Fruit fly (Drosophila melanogaster) whole organism, embryonic: ENCODE results near the gene CG42271.

Experiments
- CG10321 ChIP-seq: fragments of 200-800 bp; sonication (Bioruptor generic); IDR thresholded peaks from 2 replicates; pipeline ENCODE4 v1.3.6; 2022; ENCODE audit warnings: missing biosample characterization, missing genetic modification characterization
- CG11504 ChIP-seq: fragments of 200-800 bp; sonication (Bioruptor generic); optimal IDR thresholded peaks from 3 replicates; lab custom pipeline; 2019; ENCODE audit warnings: missing biosample characterization, mild to moderate bottlenecking, missing genetic modification characterization, moderate library complexity
- CG11695 ChIP-seq: fragments of 200-800 bp; sonication (Bioruptor generic); IDR thresholded peaks from 3 replicates; pipeline ENCODE4 v1.3.6; 2022; ENCODE audit warnings: missing biosample characterization, missing genetic modification characterization
- CG1233 ChIP-seq: fragments of 200-800 bp; sonication (Bioruptor generic); optimal IDR thresholded peaks from 4 replicates; lab custom pipeline; 2018; ENCODE audit warnings: missing biosample characterization, mild to moderate bottlenecking, missing genetic modification characterization
- CG14014 ChIP-seq: fragments of 200-800 bp; sonication (Bioruptor generic); IDR thresholded peaks from 2 replicates; pipeline ENCODE4 v1.3.6; 2022; ENCODE audit warnings: missing biosample characterization, missing genetic modification characterization
- CG14965 ChIP-seq: fragments of 200-800 bp; sonication (Bioruptor generic); optimal IDR thresholded peaks from 2 replicates; lab custom pipeline; 2016; ENCODE audit warnings: missing biosample characterization, missing genetic modification characterization, borderline replicate concordance
- CG16779 ChIP-seq: fragments of 200-800 bp; sonication (Bioruptor generic); IDR thresholded peaks from 2 replicates; pipeline ENCODE4 v1.3.6; 2022; ENCODE audit warnings: missing biosample characterization, missing genetic modification characterization
- CG16815 ChIP-seq: fragments of 200-800 bp; sonication (Bioruptor generic); optimal IDR thresholded peaks from 3 replicates; lab custom pipeline; 2017; ENCODE audit warnings: missing biosample characterization, mild to moderate bottlenecking, missing genetic modification characterization
- CG17328 ChIP-seq: fragments of 200-800 bp; sonication (Bioruptor generic); IDR thresholded peaks from 2 replicates; pipeline ENCODE4 v1.3.6; 2022; ENCODE audit warnings: missing biosample characterization, missing genetic modification characterization
- CG17912 ChIP-seq: fragments of 200-800 bp; sonication (Bioruptor generic); optimal IDR thresholded peaks from 2 replicates; lab custom pipeline; 2018; ENCODE audit warnings: missing biosample characterization, mild to moderate bottlenecking, missing genetic modification characterization
- CG2129 ChIP-seq: fragments of 200-800 bp; sonication (Bioruptor generic); IDR thresholded peaks from 2 replicates; pipeline ENCODE4 v1.3.6; 2022; ENCODE audit warnings: missing biosample characterization, missing genetic modification characterization; ENCODE audit not compliant: partially characterized antibody
- CG2875 ChIP-seq: fragments of 200-800 bp; sonication (Bioruptor generic); optimal IDR thresholded peaks from 2 replicates; lab custom pipeline; 2017; ENCODE audit warnings: missing biosample characterization, mild to moderate bottlenecking, missing genetic modification characterization, missing genetic modification reagents
- CG43689 ChIP-seq: fragments of 200-800 bp; sonication (Bioruptor generic); IDR thresholded peaks from 2 replicates; pipeline ENCODE4 v1.3.6; 2022; ENCODE audit warnings: missing biosample characterization, missing genetic modification characterization
- CG5953 ChIP-seq: fragments of 200-800 bp; sonication (Bioruptor generic); IDR thresholded peaks from 2 replicates; pipeline ENCODE4 v1.3.6; 2022; ENCODE audit warnings: missing biosample characterization, missing genetic modification characterization
- CG7556 ChIP-seq: fragments of 200-800 bp; sonication (Bioruptor generic); optimal IDR thresholded peaks from 2 replicates; lab custom pipeline; 2017; ENCODE audit warnings: missing biosample characterization, mild to moderate bottlenecking, missing genetic modification characterization
- CG7839 ChIP-seq: fragments of 200-800 bp; sonication (Bioruptor generic); optimal IDR thresholded peaks from 3 replicates; lab custom pipeline; 2018; ENCODE audit warnings: missing biosample characterization, mild to moderate bottlenecking, missing genetic modification characterization, moderate library complexity
- CG8388 ChIP-seq: fragments of 200-800 bp; sonication (Bioruptor generic); optimal IDR thresholded peaks from 2 replicates; lab custom pipeline; 2019; ENCODE audit warnings: missing biosample characterization, mild to moderate bottlenecking, missing genetic modification characterization, moderate library complexity
- Camta ChIP-seq: fragments of 200-800 bp; sonication (Bioruptor generic); optimal IDR thresholded peaks from 2 replicates; lab custom pipeline; 2016; ENCODE audit warnings: missing biosample characterization, missing genetic modification characterization
- Chrac-16 ChIP-seq: fragments of 200-800 bp; sonication (Bioruptor generic); optimal IDR thresholded peaks from 3 replicates; lab custom pipeline; 2016; ENCODE audit warnings: missing biosample characterization, missing genetic modification characterization
- Deaf1 ChIP-seq: fragments of 200-800 bp; optimal IDR thresholded peaks from 3 replicates; lab custom pipeline; 2019; ENCODE audit warnings: missing biosample characterization, mild to moderate bottlenecking, missing genetic modification characterization, moderate library complexity
- Dip3 ChIP-seq: fragments of 200-800 bp; sonication (Bioruptor generic); optimal IDR thresholded peaks from 3 replicates; lab custom pipeline; 2016; ENCODE audit warnings: missing biosample characterization, missing genetic modification characterization
- H2.0 ChIP-seq: fragments of 200-800 bp; sonication (Bioruptor generic); IDR thresholded peaks from 2 replicates; pipeline ENCODE4 v1.3.6; 2022; ENCODE audit warnings: missing biosample characterization, missing genetic modification characterization
- HHEX ChIP-seq: fragments of 200-800 bp; sonication (Bioruptor generic); optimal IDR thresholded peaks from 3 replicates; lab custom pipeline; 2017; ENCODE audit warnings: missing biosample characterization, mild to moderate bottlenecking, missing genetic modification characterization, missing genetic modification reagents
- Hmx ChIP-seq: fragments of 200-800 bp; sonication (Bioruptor generic); optimal IDR thresholded peaks from 2 replicates; lab custom pipeline; 2016; ENCODE audit warnings: missing biosample characterization, missing genetic modification characterization
- Med ChIP-seq: fragments of 200-800 bp; sonication (Bioruptor generic); peaks from one replicate; lab custom pipeline; 2016; ENCODE audit warnings: missing biosample characterization, missing genetic modification characterization, mild to moderate bottlenecking, inconsistent platforms, moderate library complexity
- Meics ChIP-seq: fragments of 200-800 bp; sonication (Bioruptor generic); optimal IDR thresholded peaks from 2 replicates; lab custom pipeline; 2017; ENCODE audit warnings: missing biosample characterization, mild to moderate bottlenecking, missing genetic modification characterization
- Mes4 ChIP-seq: fragments of 200-800 bp; sonication (Bioruptor generic); optimal IDR thresholded peaks from 2 replicates; lab custom pipeline; 2016; ENCODE audit warnings: missing biosample characterization, missing genetic modification characterization
- Oli ChIP-seq: fragments of 200-800 bp; sonication (Bioruptor generic); optimal IDR thresholded peaks from 2 replicates; lab custom pipeline; 2018; ENCODE audit warnings: missing biosample characterization, mild to moderate bottlenecking, missing genetic modification characterization, moderate library complexity
- Pdp1 ChIP-seq, 2 experiments: fragments of 200-800 bp; sonication (Bioruptor generic); optimal IDR thresholded peaks; 3 replicates each; lab custom pipeline; 2016; ENCODE audit warnings: missing biosample characterization in 2 of 2, missing genetic modification characterization in 2 of 2, mild to moderate bottlenecking in 1 of 2, moderate library complexity in 1 of 2
- Ptx1 ChIP-seq: fragments of 200-800 bp; sonication (Bioruptor generic); IDR thresholded peaks from 2 replicates; pipeline ENCODE4 v1.3.6; 2022; ENCODE audit warnings: missing biosample characterization, missing genetic modification characterization
- ab ChIP-seq: fragments of 200-800 bp; sonication (Bioruptor generic); optimal IDR thresholded peaks from 2 replicates; lab custom pipeline; 2016; ENCODE audit warnings: missing biosample characterization, missing genetic modification characterization
- ash1 ChIP-seq: fragments of 200-800 bp; sonication (Bioruptor generic); optimal IDR thresholded peaks from 2 replicates; lab custom pipeline; 2018; ENCODE audit warnings: missing biosample characterization, mild to moderate bottlenecking, missing genetic modification characterization
- cad ChIP-seq: fragments of >200 bp; optimal IDR thresholded peaks from 2 replicates; lab custom pipeline; 2017; ENCODE audit warnings: missing biosample characterization, missing genetic modification characterization
- ci ChIP-seq: fragments of 200-800 bp; sonication (Bioruptor generic); IDR thresholded peaks from 3 replicates; pipeline ENCODE4 v1.3.6; 2022; ENCODE audit warnings: missing biosample characterization, missing genetic modification characterization
- croc ChIP-seq: fragments of 200-800 bp; sonication (Bioruptor generic); conservative IDR thresholded peaks from 3 replicates; pipeline ENCODE4 v1.3.6; 2022; ENCODE audit warnings: missing biosample characterization, missing genetic modification characterization
- da ChIP-seq: fragments of 200-800 bp; sonication (Bioruptor generic); optimal IDR thresholded peaks from 2 replicates; lab custom pipeline; 2016; ENCODE audit warnings: missing biosample characterization, missing genetic modification characterization
- dysf ChIP-seq: fragments of 200-800 bp; sonication (Bioruptor generic); IDR thresholded peaks from 3 replicates; pipeline ENCODE4 v1.3.6; 2022; ENCODE audit warnings: missing biosample characterization, missing genetic modification characterization
- eyg ChIP-seq: fragments of 200-800 bp; sonication (Bioruptor generic); optimal IDR thresholded peaks from 3 replicates; lab custom pipeline; 2016; ENCODE audit warnings: missing biosample characterization, missing genetic modification characterization
- grau ChIP-seq: fragments of 200-800 bp; optimal IDR thresholded peaks from 3 replicates; lab custom pipeline; 2019; ENCODE audit warnings: missing biosample characterization, mild to moderate bottlenecking, missing genetic modification characterization, moderate library complexity
- hb ChIP-seq: fragments of 200-800 bp; sonication (Bioruptor generic); IDR thresholded peaks from 3 replicates; pipeline ENCODE4 v1.3.6; 2022; ENCODE audit warnings: missing biosample characterization, missing genetic modification characterization; ENCODE audit not compliant: partially characterized antibody
- lab ChIP-seq: fragments of 200-800 bp; sonication (Bioruptor generic); optimal IDR thresholded peaks from 3 replicates; lab custom pipeline; 2017; ENCODE audit warnings: missing biosample characterization, missing genetic modification characterization, mild to moderate bottlenecking, moderate library complexity, missing genetic modification reagents
- mld ChIP-seq: fragments of 200-800 bp; sonication (Bioruptor generic); IDR thresholded peaks from 3 replicates; pipeline ENCODE4 v1.3.6; 2022; ENCODE audit warnings: missing biosample characterization, missing genetic modification characterization; ENCODE audit not compliant: partially characterized antibody
- onecut ChIP-seq: fragments of 200-800 bp; sonication (Bioruptor generic); IDR thresholded peaks from 2 replicates; pipeline ENCODE4 v1.3.6; 2022; ENCODE audit warnings: missing biosample characterization, missing genetic modification characterization
- pnt ChIP-seq: fragments of 200-800 bp; sonication (Bioruptor generic); optimal IDR thresholded peaks from 3 replicates; lab custom pipeline; 2016; ENCODE audit warnings: missing biosample characterization, missing genetic modification characterization
- prd ChIP-seq, 3 experiments: fragments of >200 bp in 2 of 3; fragments of 200-800 bp in 1 of 3; sonication (Bioruptor generic) in 1 of 3; optimal IDR thresholded peaks in 2 of 3; IDR thresholded peaks in 1 of 3; 2 replicates in 2 of 3; 3 replicates in 1 of 3; pipeline versions ENCODE4 v1.3.6 to Lab custom; 2017 to 2022; ENCODE audit warnings: missing biosample characterization in 1 of 3, missing genetic modification characterization in 1 of 3
- sna ChIP-seq: fragments of 200-800 bp; sonication (Bioruptor generic); IDR thresholded peaks from 2 replicates; pipeline ENCODE4 v1.3.6; 2022; ENCODE audit warnings: missing biosample characterization, missing genetic modification characterization; ENCODE audit not compliant: partially characterized antibody
- zfh2 ChIP-seq: fragments of 200-800 bp; sonication (Bioruptor generic); optimal IDR thresholded peaks from 2 replicates; lab custom pipeline; 2016; ENCODE audit warnings: missing biosample characterization, missing genetic modification characterization

Gene CG42271

dm6 chrX:14237873-14238394 is 4.1 kb upstream of the CG42271 start, which contains the start of the genes Fbxl4 and Dus2 (continued):
- TF ChIP-seq hb (GFP tag; lab: Robert Waterston, UW) = no peak; the same call in 2 of the 3 replicates
- peak; percentile 74 for TF ChIP-seq eyg (GFP tag; lab: Kevin White, UChicago)
- TF ChIP-seq CG17328 = peak; percentile 91
- TF ChIP-seq croc = peak; percentile 88
- peak; percentile 94 for TF ChIP-seq zfh2 (GFP tag; lab: Kevin White, UChicago)
- TF ChIP-seq CG11504 = peak; percentile 91
- TF ChIP-seq CG7839 = peak; percentile 93
- peak; percentile 9 for TF ChIP-seq CG17912
- peak; percentile 83 for TF ChIP-seq CG11695 (GFP tag; lab: Robert Waterston, UW)
- peak; percentile 91 for TF ChIP-seq H2.0
- TF ChIP-seq ab (GFP tag; lab: Kevin White, UChicago) = peak; percentile 88
- peak; percentile 78 for TF ChIP-seq CG43689 (GFP tag; lab: Robert Waterston, UW)
- peak; percentile 86 for TF ChIP-seq CG5953 (GFP tag; lab: Robert Waterston, UW)
- no peak for TF ChIP-seq sna
- TF ChIP-seq ash1 = peak; percentile 3
- TF ChIP-seq HHEX (GFP tag; lab: Kevin White, UChicago) = peak; percentile 89
- TF ChIP-seq Camta (GFP tag; lab: Kevin White, UChicago) = peak; percentile 87
- TF ChIP-seq onecut (GFP tag; lab: Robert Waterston, UW) = peak; percentile 87
- no peak for TF ChIP-seq CG2129 (GFP tag; lab: Robert Waterston, UW)
- peak; percentile 89 for TF ChIP-seq Oli (tag; lab: Kevin White, UChicago)
- TF ChIP-seq mld (GFP tag; lab: Robert Waterston, UW) = no peak
- TF ChIP-seq CG8388 (GFP tag; lab: Kevin White, UChicago) = peak; percentile 85
- no peak for TF ChIP-seq cad (GFP tag; lab: Kevin White, UChicago)
- TF ChIP-seq CG16815 = peak; percentile 94
- peak; percentile 89 for TF ChIP-seq Mes4 (GFP tag; lab: Kevin White, UChicago)
- TF ChIP-seq Med = peak; percentile 99
- peak; percentile 89 for TF ChIP-seq CG1233 (GFP tag; lab: Kevin White, UChicago)
- TF ChIP-seq dysf (GFP tag; lab: Robert Waterston, UW) = peak; percentile 95
- TF ChIP-seq pnt = peak; percentile 94
- peak; percentile 23 for TF ChIP-seq CG14965 (GFP tag; lab: Kevin White, UChicago)
- peak; percentile 91 for TF ChIP-seq Meics (GFP tag; lab: Kevin White, UChicago)
- peak; percentile 90 for TF ChIP-seq grau (tag; lab: Kevin White, UChicago)
- TF ChIP-seq Dip3 (GFP tag; lab: Kevin White, UChicago) = peak; percentile 90
- TF ChIP-seq Ptx1 (GFP tag; lab: Robert Waterston, UW) = peak; percentile 94
- TF ChIP-seq lab (GFP tag; lab: Kevin White, UChicago) = peak; percentile 92
- TF ChIP-seq Chrac-16 (GFP tag; lab: Kevin White, UChicago) = peak; percentile 94
- peak; percentile 82 for TF ChIP-seq CG2875 (GFP tag; lab: Kevin White, UChicago)
- TF ChIP-seq Hmx (GFP tag; lab: Kevin White, UChicago) = peak; percentile 84
- TF ChIP-seq CG7556 (GFP tag; lab: Kevin White, UChicago) = peak; percentile 89
- TF ChIP-seq Deaf1 (tag; lab: Kevin White, UChicago) = peak; percentile 63
- TF ChIP-seq CG10321 (GFP tag; lab: Robert Waterston, UW) = peak; percentile 62
- TF ChIP-seq ci (GFP tag; lab: Robert Waterston, UW) = peak; percentile 94
- TF ChIP-seq CG14014 (GFP tag; lab: Robert Waterston, UW) = peak; percentile 88
- peak; percentile 81 for TF ChIP-seq da (GFP tag; lab: Kevin White, UChicago)
- peak; percentile 93 to 96 for TF ChIP-seq Pdp1 (GFP tag; optimal IDR thresholded peaks at IDR 0.05; lab: Kevin White, UChicago)
- TF ChIP-seq prd (optimal IDR thresholded peaks at IDR 0.05; lab: Kevin White, UChicago) = no peak
- TF ChIP-seq prd (GFP tag; IDR thresholded peaks at IDR 0.05; lab: Robert Waterston, UW) = peak; percentile 96
- TF ChIP-seq CG16779 (GFP tag; lab: Robert Waterston, UW) = peak; percentile 91
